Worm (Caenorhabditis elegans) whole organism, L4 larva: ENCODE measurements around the gene C29E4.9.

Experiments
- F10B5.3 ChIP-seq: sonication (generic microtip); optimal IDR thresholded peaks from 2 replicates; lab custom pipeline; 2016; ENCODE audit warnings: mild to moderate bottlenecking, missing genetic modification characterization, missing compliant biosample characterization
- F26F4.8 ChIP-seq: fragments of 200-800 bp; sonication (Bioruptor generic); conservative IDR thresholded peaks from 2 replicates; pipeline ENCODE4 v1.3.6; 2022; ENCODE audit warnings: missing genetic modification characterization, missing compliant biosample characterization
- F49E8.2 ChIP-seq: sonication (generic microtip); optimal IDR thresholded peaks from 2 replicates; lab custom pipeline; 2016; ENCODE audit warnings: missing compliant biosample characterization, mild to moderate bottlenecking, missing genetic modification characterization, borderline replicate concordance
- T26A8.4 ChIP-seq: fragments of 200-800 bp; sonication (Bioruptor generic); IDR thresholded peaks from 2 replicates; pipeline ENCODE4 v1.3.6; 2022; ENCODE audit warnings: missing genetic modification characterization, missing compliant biosample characterization
- Y75B8A.6 ChIP-seq: fragments of 200-800 bp; sonication (Bioruptor generic); IDR thresholded peaks from 2 replicates; pipeline ENCODE4 v1.3.6; 2022; ENCODE audit warnings: missing genetic modification reagents, missing genetic modification characterization, missing compliant biosample characterization
- ZK337.2 ChIP-seq: fragments of 200-800 bp; sonication (Bioruptor generic); IDR thresholded peaks from 2 replicates; pipeline ENCODE4 v1.3.6; 2022; ENCODE audit warnings: missing genetic modification reagents, missing genetic modification characterization, missing compliant biosample characterization
- ZK546.5 ChIP-seq, 2 experiments: sonication (generic microtip); optimal IDR thresholded peaks; 2 replicates each; lab custom pipeline; 2017; ENCODE audit warnings: missing biosample characterization in 2 of 2, missing genetic modification characterization in 2 of 2
- aha-1 ChIP-seq: fragments of 150-350 bp; peaks from one replicate; lab custom pipeline; 2014; ENCODE audit warnings: missing biosample characterization, missing genetic modification characterization
- aly-2 ChIP-seq: sonication (generic microtip); optimal IDR thresholded peaks from 2 replicates; lab custom pipeline; 2018; ENCODE audit warnings: missing biosample characterization, missing genetic modification characterization
- ceh-20 ChIP-seq: fragments of 200-800 bp; sonication (Bioruptor generic); IDR thresholded peaks from 2 replicates; pipeline ENCODE4 v1.3.6; 2022; ENCODE audit warnings: missing genetic modification reagents, missing genetic modification characterization, missing compliant biosample characterization
- ceh-28 ChIP-seq: fragments of 150-350 bp; optimal IDR thresholded peaks from 2 replicates; lab custom pipeline; 2014; ENCODE audit warnings: missing biosample characterization, missing genetic modification reagents, missing genetic modification characterization
- ceh-32 ChIP-seq: sonication (generic microtip); optimal IDR thresholded peaks from 2 replicates; lab custom pipeline; 2016; ENCODE audit warnings: mild to moderate bottlenecking, missing genetic modification characterization, missing compliant biosample characterization; ENCODE audit not compliant: poor library complexity
- daf-19 ChIP-seq: fragments of 200-800 bp; sonication (Bioruptor generic); conservative IDR thresholded peaks from 2 replicates; pipeline ENCODE4 v1.3.6; 2022; ENCODE audit warnings: missing genetic modification characterization, missing compliant biosample characterization
- dpl-1 ChIP-seq: fragments of 150-350 bp; optimal IDR thresholded peaks from 2 replicates; lab custom pipeline; 2014; ENCODE audit warnings: missing biosample characterization, missing genetic modification reagents, missing genetic modification characterization
- dve-1 ChIP-seq: sonication (generic microtip); optimal IDR thresholded peaks from 2 replicates; lab custom pipeline; 2017; ENCODE audit warnings: antibody characterized with exemption, mild to moderate bottlenecking, missing genetic modification characterization, missing compliant biosample characterization; ENCODE audit not compliant: insufficient read depth
- egl-27 ChIP-seq: sonication (generic microtip); optimal IDR thresholded peaks from 3 replicates; lab custom pipeline; 2017; ENCODE audit warnings: missing biosample characterization, missing genetic modification reagents, missing genetic modification characterization
- egl-43 ChIP-seq: fragments of 200-800 bp; sonication (Bioruptor generic); IDR thresholded peaks from 2 replicates; pipeline ENCODE4 v1.3.6; 2022; ENCODE audit warnings: missing genetic modification reagents, missing genetic modification characterization, missing compliant biosample characterization
- fkh-10 ChIP-seq: fragments of 150-350 bp; optimal IDR thresholded peaks from 2 replicates; lab custom pipeline; 2014; ENCODE audit warnings: missing biosample characterization, missing genetic modification reagents, missing genetic modification characterization
- fos-1 ChIP-seq: fragments of 150-350 bp; optimal IDR thresholded peaks from 2 replicates; lab custom pipeline; 2014; ENCODE audit warnings: missing biosample characterization, missing genetic modification characterization
- hlh-30 ChIP-seq: sonication (generic microtip); optimal IDR thresholded peaks from 2 replicates; lab custom pipeline; 2017; ENCODE audit warnings: antibody characterized with exemption, mild to moderate bottlenecking, missing genetic modification characterization, missing compliant biosample characterization; ENCODE audit not compliant: insufficient read depth
- lim-7 ChIP-seq: fragments of 200-800 bp; sonication (Bioruptor generic); IDR thresholded peaks from 2 replicates; pipeline ENCODE4 v1.3.6; 2022; ENCODE audit warnings: missing genetic modification characterization, missing compliant biosample characterization
- lin-1 ChIP-seq: fragments of 200-800 bp; sonication (Bioruptor generic); IDR thresholded peaks from 2 replicates; pipeline ENCODE4 v1.3.6; 2022; ENCODE audit warnings: missing genetic modification reagents, missing genetic modification characterization, missing compliant biosample characterization
- lin-15B ChIP-seq: fragments of 150-350 bp; sonication (generic microtip); optimal IDR thresholded peaks from 3 replicates; lab custom pipeline; 2014; ENCODE audit warnings: missing biosample characterization, missing genetic modification characterization
- lin-29 ChIP-seq: fragments of 200-800 bp; sonication (Bioruptor generic); IDR thresholded peaks from 2 replicates; pipeline ENCODE4 v1.3.6; 2022; ENCODE audit warnings: missing genetic modification reagents, missing genetic modification characterization, missing compliant biosample characterization
- lin-38 ChIP-seq: fragments of 200-800 bp; sonication (Bioruptor generic); IDR thresholded peaks from 2 replicates; pipeline ENCODE4 v1.3.6; 2022; ENCODE audit warnings: missing genetic modification reagents, missing genetic modification characterization, missing compliant biosample characterization
- lsy-2 ChIP-seq, 2 experiments: fragments of 150-350 bp in 1 of 2; sonication (generic microtip) in 1 of 2; optimal IDR thresholded peaks; 2 replicates each; lab custom pipeline; 2014 to 2017; ENCODE audit warnings: missing biosample characterization in 2 of 2, missing genetic modification characterization in 2 of 2
- madf-5 ChIP-seq, 2 experiments: fragments of 200-800 bp; sonication (Bioruptor generic); IDR thresholded peaks; 2 replicates each; pipeline ENCODE4 v1.3.6; 2022; ENCODE audit warnings: missing compliant biosample characterization in 2 of 2, missing genetic modification characterization in 2 of 2
- madf-9 ChIP-seq: fragments of 200-800 bp; sonication (Bioruptor generic); conservative IDR thresholded peaks from 2 replicates; pipeline ENCODE4 v1.3.6; 2022; ENCODE audit warnings: missing genetic modification reagents, missing genetic modification characterization, missing compliant biosample characterization
- mdl-1 ChIP-seq, 2 experiments: fragments of 150-350 bp in 1 of 2; sonication (generic microtip) in 1 of 2; optimal IDR thresholded peaks; 2 replicates each; lab custom pipeline; 2014 to 2017; ENCODE audit warnings: missing biosample characterization in 2 of 2, missing genetic modification characterization in 2 of 2
- mes-2 ChIP-seq: sonication (generic microtip); optimal IDR thresholded peaks from 2 replicates; lab custom pipeline; 2016; ENCODE audit warnings: missing genotype, mild to moderate bottlenecking, missing genetic modification characterization, missing compliant biosample characterization; ENCODE audit not compliant: poor library complexity, severe bottlenecking
- mxl-2 ChIP-seq: fragments of 200-800 bp; sonication (Bioruptor generic); conservative IDR thresholded peaks from 2 replicates; pipeline ENCODE4 v1.3.6; 2022; ENCODE audit warnings: missing genetic modification reagents, missing genetic modification characterization, missing compliant biosample characterization
- mxl-3 ChIP-seq: fragments of 200-800 bp; sonication (Bioruptor generic); optimal IDR thresholded peaks from 2 replicates; lab custom pipeline; 2018; ENCODE audit warnings: mild to moderate bottlenecking, missing genetic modification characterization, missing compliant biosample characterization
- nhr-10 ChIP-seq: fragments of 150-350 bp; optimal IDR thresholded peaks from 2 replicates; lab custom pipeline; 2014; ENCODE audit warnings: missing biosample characterization, missing genetic modification characterization
- nhr-11 ChIP-seq: fragments of 150-350 bp; optimal IDR thresholded peaks from 2 replicates; lab custom pipeline; 2014; ENCODE audit warnings: missing biosample characterization, missing genetic modification characterization
- nhr-28 ChIP-seq: fragments of 150-350 bp; optimal IDR thresholded peaks from 2 replicates; lab custom pipeline; 2014; ENCODE audit warnings: missing biosample characterization, missing genetic modification characterization
- nhr-41 ChIP-seq: fragments of 200-800 bp; sonication (Bioruptor generic); IDR thresholded peaks from 2 replicates; pipeline ENCODE4 v1.3.6; 2022; ENCODE audit warnings: missing genetic modification reagents, missing genetic modification characterization, missing compliant biosample characterization
- nhr-42 ChIP-seq: fragments of 200-800 bp; sonication (Bioruptor generic); IDR thresholded peaks from 2 replicates; pipeline ENCODE4 v1.3.6; 2022; ENCODE audit warnings: missing genetic modification characterization, missing compliant biosample characterization
- nhr-6 ChIP-seq: fragments of 150-350 bp; optimal IDR thresholded peaks from 2 replicates; lab custom pipeline; 2014; ENCODE audit warnings: missing biosample characterization, missing genetic modification characterization
- pqm-1 ChIP-seq: sonication (generic microtip); optimal IDR thresholded peaks from 2 replicates; lab custom pipeline; 2017; ENCODE audit warnings: missing biosample characterization, missing genetic modification characterization
- rbr-2 ChIP-seq: sonication (generic microtip); optimal IDR thresholded peaks from 2 replicates; lab custom pipeline; 2016; ENCODE audit warnings: missing genotype, missing genetic modification characterization, missing compliant biosample characterization
- saeg-2 ChIP-seq: fragments of 200-800 bp; sonication (Bioruptor generic); IDR thresholded peaks from 2 replicates; pipeline ENCODE4 v1.3.6; 2022; ENCODE audit warnings: missing genetic modification reagents, missing genetic modification characterization, missing compliant biosample characterization
- sdz-12 ChIP-seq: fragments of 200-800 bp; sonication (Bioruptor generic); optimal IDR thresholded peaks from 2 replicates; lab custom pipeline; 2018; ENCODE audit warnings: mild to moderate bottlenecking, missing genetic modification characterization, missing compliant biosample characterization
- skn-1 ChIP-seq: fragments of 150-350 bp; optimal IDR thresholded peaks from 2 replicates; lab custom pipeline; 2014; ENCODE audit warnings: missing biosample characterization, missing genetic modification characterization
- snpc-4 ChIP-seq: fragments of 150-350 bp; optimal IDR thresholded peaks from 2 replicates; lab custom pipeline; 2014; ENCODE audit warnings: missing biosample characterization, missing genetic modification characterization
- tag-97 ChIP-seq: fragments of 200-800 bp; sonication (Bioruptor generic); IDR thresholded peaks from 2 replicates; pipeline ENCODE4 v1.3.6; 2022; ENCODE audit warnings: missing genetic modification characterization, missing compliant biosample characterization
- tra-1 ChIP-seq: fragments of 200-800 bp; sonication (Bioruptor generic); IDR thresholded peaks from 2 replicates; pipeline ENCODE4 v1.3.6; 2022; ENCODE audit warnings: missing genetic modification reagents, missing genetic modification characterization, missing compliant biosample characterization
- unc-130 ChIP-seq: sonication (generic microtip); optimal IDR thresholded peaks from 2 replicates; lab custom pipeline; 2016; ENCODE audit warnings: missing genetic modification reagents, missing genetic modification characterization, missing compliant biosample characterization
- zfp-2 ChIP-seq: sonication (generic microtip); optimal IDR thresholded peaks from 2 replicates; lab custom pipeline; 2016; ENCODE audit warnings: mild to moderate bottlenecking, missing genetic modification characterization, missing compliant biosample characterization
- zfp-3 ChIP-seq: fragments of 200-800 bp; sonication (Bioruptor generic); conservative IDR thresholded peaks from 2 replicates; pipeline ENCODE4 v1.3.6; 2022; ENCODE audit warnings: missing genetic modification reagents, missing genetic modification characterization, missing compliant biosample characterization
- zip-11 ChIP-seq: fragments of 200-800 bp; sonication (Bioruptor generic); IDR thresholded peaks from 2 replicates; pipeline ENCODE4 v1.3.6; 2022; ENCODE audit warnings: missing genetic modification characterization, missing compliant biosample characterization
- zip-2 ChIP-seq: fragments of 150-350 bp; optimal IDR thresholded peaks from 2 replicates; lab custom pipeline; 2014; ENCODE audit warnings: missing biosample characterization, missing genetic modification characterization
- ztf-11 ChIP-seq: fragments of 150-350 bp; optimal IDR thresholded peaks from 2 replicates; lab custom pipeline; 2014; ENCODE audit warnings: missing biosample characterization, missing genetic modification characterization

Gene C29E4.9

DNA sequence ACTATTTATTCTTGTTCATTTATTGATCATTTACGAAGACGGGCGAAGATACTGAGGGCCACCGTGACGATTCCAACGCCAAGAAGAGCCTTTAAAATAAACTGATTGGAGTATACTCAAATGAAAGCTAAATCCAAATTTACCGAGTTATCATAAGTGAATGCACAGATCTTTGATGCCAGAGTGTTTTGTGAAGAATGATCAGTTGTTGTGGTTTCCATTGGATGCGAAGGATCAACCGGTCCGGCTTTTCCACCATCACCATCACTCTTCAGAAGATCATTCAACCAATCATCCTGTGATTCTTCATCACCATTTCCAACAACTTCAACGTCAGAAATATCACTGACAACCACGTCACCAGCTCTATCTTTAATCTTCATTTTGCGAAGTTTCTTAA is 20.4 kb upstream of the C29E4.9 start:
- no peak for TF ChIP-seq lim-7 (GFP tag; lab: Robert Waterston, UW)
- peak; percentile 71; the same call in 1 of the 2 replicates for TF ChIP-seq zfp-3 (GFP tag; lab: Robert Waterston, UW)
- no peak for TF ChIP-seq nhr-6 (tag; lab: Kevin White, UChicago)
- no peak for TF ChIP-seq ceh-28 (tag; lab: Kevin White, UChicago)
- no peak for TF ChIP-seq zfp-2 (tag; lab: Kevin White, UChicago)
- TF ChIP-seq mdl-1 (tag; optimal IDR thresholded peaks at IDR 0.05; lab: Kevin White, UChicago), result no peak
- peak; percentile 18 for TF ChIP-seq sdz-12 (GFP tag; lab: Kevin White, UChicago)
- no peak for TF ChIP-seq F26F4.8 (GFP tag; lab: Robert Waterston, UW)
- TF ChIP-seq ZK546.5 (tag; optimal IDR thresholded peaks at IDR 0.05; lab: Kevin White, UChicago), result no peak
- TF ChIP-seq nhr-11 (tag; lab: Kevin White, UChicago), result no peak
- no peak for TF ChIP-seq ceh-20
- peak; percentile 44; the same call in 1 of the 2 replicates for TF ChIP-seq lin-38 (GFP tag; lab: Robert Waterston, UW)
- no peak for TF ChIP-seq fos-1 (tag; lab: Kevin White, UChicago)
- TF ChIP-seq pqm-1, result no peak
- peak; percentile 29 for TF ChIP-seq mes-2 (tag; lab: Kevin White, UChicago)
- no peak for TF ChIP-seq nhr-10 (tag; lab: Kevin White, UChicago)
- peak; percentile 67; the same call in 1 of the 2 replicates for TF ChIP-seq nhr-42 (GFP tag; lab: Robert Waterston, UW)
- TF ChIP-seq zip-11 (GFP tag; lab: Robert Waterston, UW), result no peak
- no peak for TF ChIP-seq egl-27 (tag; lab: Kevin White, UChicago)
- TF ChIP-seq dpl-1, result no peak
- no peak for TF ChIP-seq mxl-3 (GFP tag; lab: Kevin White, UChicago)
- TF ChIP-seq lin-15B (tag; lab: Kevin White, UChicago), result no peak
- TF ChIP-seq lin-1 (GFP tag; lab: Robert Waterston, UW), result no peak
- no peak for TF ChIP-seq aly-2 (tag; lab: Kevin White, UChicago)
- TF ChIP-seq ztf-11 (tag; lab: Kevin White, UChicago), result no peak
- TF ChIP-seq daf-19 (GFP tag; lab: Robert Waterston, UW), result no peak
- TF ChIP-seq unc-130 (GFP tag; lab: Kevin White, UChicago), result no peak
- no peak for TF ChIP-seq tag-97 (GFP tag; lab: Robert Waterston, UW)
- TF ChIP-seq Y75B8A.6 (GFP tag; lab: Robert Waterston, UW), result 0 out of 2 replicates have a peak, but pooled peaks have one; percentile 53
- no peak for TF ChIP-seq hlh-30 (tag; lab: Kevin White, UChicago)
- no peak for TF ChIP-seq ZK337.2 (GFP tag; lab: Robert Waterston, UW)
- no peak for TF ChIP-seq snpc-4 (tag; lab: Kevin White, UChicago)
- no peak for TF ChIP-seq tra-1 (GFP tag; lab: Robert Waterston, UW)
- TF ChIP-seq nhr-41, result no peak
- TF ChIP-seq F49E8.2, result no peak
- TF ChIP-seq madf-9 (GFP tag; lab: Robert Waterston, UW), result no peak
- no peak for TF ChIP-seq aha-1 (tag; lab: Kevin White, UChicago)
- TF ChIP-seq egl-43 (GFP tag; lab: Robert Waterston, UW), result peak; percentile 51; the same call in 1 of the 2 replicates
- TF ChIP-seq zip-2, result no peak
- no peak for TF ChIP-seq lin-29 (GFP tag; lab: Robert Waterston, UW)
- TF ChIP-seq F10B5.3 (tag; lab: Kevin White, UChicago), result no peak
- 0 out of 2 replicates have a peak, but pooled peaks have one; percentile 29 for TF ChIP-seq T26A8.4 (GFP tag; lab: Robert Waterston, UW)
- peak; percentile 19 for TF ChIP-seq dve-1 (tag; lab: Kevin White, UChicago)
- no peak for TF ChIP-seq ceh-32 (tag; lab: Kevin White, UChicago)
- 0 out of 2 replicates have a peak, but pooled peaks have one; percentile 19 for TF ChIP-seq saeg-2 (GFP tag; lab: Robert Waterston, UW)
- no peak for TF ChIP-seq nhr-28 (tag; lab: Kevin White, UChicago)
- TF ChIP-seq skn-1, result no peak
- TF ChIP-seq fkh-10 (GFP tag; lab: Kevin White, UChicago), result no peak
- TF ChIP-seq madf-5 (GFP tag; IDR thresholded peaks at IDR 0.05; lab: Robert Waterston, UW), result no peak
- TF ChIP-seq lsy-2 (tag; optimal IDR thresholded peaks at IDR 0.05; lab: Kevin White, UChicago), result peak; percentile 25 to 63
- TF ChIP-seq mxl-2 (GFP tag; lab: Robert Waterston, UW), result no peak
- no peak for TF ChIP-seq rbr-2 (tag; lab: Kevin White, UChicago)
